Worm (Caenorhabditis elegans) whole organism, late embryonic: ENCODE measurements around the gene pals-25.
"Not testable (repeated sequence)": the region's sequence is repeated elsewhere in the genome, so short reads cannot be mapped to it uniquely, and the experiment has no call there.

Experiments
- ama-1 ChIP-seq: fragments of 150-350 bp; optimal IDR thresholded peaks from 2 replicates; lab custom pipeline; 2014
- ceh-30 ChIP-seq: fragments of 150-350 bp; optimal IDR thresholded peaks from 2 replicates; lab custom pipeline; 2014; ENCODE audit warnings: missing biosample characterization, missing genetic modification characterization
- hlh-30 ChIP-seq: sonication (generic microtip); optimal IDR thresholded peaks from 2 replicates; lab custom pipeline; 2017; ENCODE audit warnings: antibody characterized with exemption, missing genetic modification characterization, missing compliant biosample characterization; ENCODE audit not compliant: insufficient read depth
- lim-6 ChIP-seq: sonication (generic microtip); optimal IDR thresholded peaks from 2 replicates; lab custom pipeline; 2016; ENCODE audit warnings: missing genetic modification characterization, missing compliant biosample characterization
- lin-11 ChIP-seq: fragments of 200-800 bp; sonication (Bioruptor generic); optimal IDR thresholded peaks from 2 replicates; lab custom pipeline; 2018; ENCODE audit warnings: mild to moderate bottlenecking, missing genetic modification characterization, missing compliant biosample characterization
- nhr-11 ChIP-seq: fragments of 150-350 bp; optimal IDR thresholded peaks from 2 replicates; lab custom pipeline; 2014; ENCODE audit warnings: missing biosample characterization, missing genetic modification characterization
- pha-2 ChIP-seq: sonication (generic microtip); optimal IDR thresholded peaks from 2 replicates; lab custom pipeline; 2017; ENCODE audit warnings: mild to moderate bottlenecking, missing genetic modification characterization, missing compliant biosample characterization
- pqm-1 ChIP-seq: sonication (generic microtip); optimal IDR thresholded peaks from 2 replicates; lab custom pipeline; 2016; ENCODE audit warnings: missing genetic modification characterization, missing compliant biosample characterization
- ref-2 ChIP-seq: sonication (generic microtip); optimal IDR thresholded peaks from 2 replicates; lab custom pipeline; 2016; ENCODE audit warnings: missing genetic modification characterization, missing compliant biosample characterization

DNA sequence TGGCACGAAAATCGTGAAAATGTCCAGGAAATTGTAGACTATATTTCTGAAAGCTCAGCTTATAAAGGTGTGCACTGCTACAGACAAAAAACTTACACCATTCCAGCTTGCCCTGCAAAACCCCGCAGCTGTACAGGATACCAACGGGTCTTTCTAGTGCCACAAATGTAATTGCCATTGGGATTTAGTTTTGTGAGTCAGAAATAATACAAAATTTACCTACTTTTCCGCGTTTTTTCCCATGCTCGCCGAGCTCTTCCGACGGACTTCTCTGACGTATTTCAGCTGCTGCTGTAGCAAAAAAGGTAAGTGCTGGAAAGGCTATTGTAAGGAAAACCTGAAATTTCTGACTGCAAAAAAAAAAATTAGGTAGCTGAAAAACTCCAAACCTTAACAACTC, 37.3 kb upstream of the pals-25 start, which contains the start of gene C29F9.8:
- TF ChIP-seq ref-2 (tag; lab: Kevin White, UChicago); ama-1; ceh-30 (tag; lab: Kevin White, UChicago); lim-6; pha-2 (tag; lab: Kevin White, UChicago); nhr-11 (tag; lab: Kevin White, UChicago); lin-11; hlh-30; pqm-1: not testable (repeated sequence)
